Worm (Caenorhabditis elegans): ENCODE results near the gene T05D4.2.

Gene T05D4.2

DNA sequence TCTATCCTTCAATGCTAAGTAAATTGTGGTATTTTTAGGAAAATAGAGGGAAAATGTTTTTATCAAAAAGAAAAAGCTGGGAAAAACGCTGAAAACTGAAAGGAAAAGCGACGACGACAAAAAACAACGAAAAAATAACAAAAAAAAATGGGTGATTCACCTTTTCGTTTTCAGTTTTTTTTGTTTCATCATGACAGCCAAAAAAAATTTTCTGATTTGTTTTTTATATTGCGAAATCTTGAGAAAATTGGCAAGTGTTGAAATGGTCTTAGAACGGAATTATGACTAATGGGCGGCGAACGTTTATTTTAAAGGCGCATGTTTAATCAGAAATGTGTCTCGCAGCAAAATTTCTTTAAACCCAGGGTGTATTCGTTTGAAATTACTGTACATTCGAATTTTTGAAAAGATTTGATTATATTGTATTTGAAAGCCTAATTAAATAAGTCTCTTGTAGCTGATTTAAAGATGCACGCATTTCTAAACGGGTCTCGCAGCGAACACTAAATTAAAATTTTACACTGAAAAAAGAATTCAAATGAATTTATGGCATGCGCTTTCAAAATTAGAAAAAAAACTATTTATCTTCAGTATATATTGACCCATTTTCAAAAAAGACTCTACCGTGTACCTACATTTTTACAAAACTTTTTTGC, 27.0 kb downstream of the T05D4.2 start:
- TF ChIP-seq nhr-6 (tag; optimal IDR thresholded peaks at IDR 0.05) (no peak), nhr-11 (tag; optimal IDR thresholded peaks at IDR 0.05) (no peak), gmeb-1 (tag; optimal IDR thresholded peaks at IDR 0.05) (no peak)

DNA sequence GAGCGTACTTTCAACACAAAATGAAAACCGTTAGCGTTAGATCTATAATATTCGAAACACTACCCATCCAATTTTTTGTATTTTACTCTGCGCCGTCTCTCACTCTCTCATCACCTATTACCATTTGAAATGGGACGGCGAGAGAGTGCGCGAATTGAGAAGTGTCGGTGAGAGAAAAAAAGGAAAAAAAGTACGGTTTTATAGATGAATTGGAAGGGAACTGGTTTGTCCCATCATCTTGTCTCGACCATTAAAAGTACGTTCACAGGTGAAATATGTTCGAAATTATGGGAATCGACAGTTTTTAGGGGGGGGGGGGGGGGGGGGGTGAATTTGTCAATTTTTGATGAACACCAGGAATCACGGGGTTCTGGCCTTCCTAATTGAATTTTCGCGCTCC, 28.2 kb downstream of the T05D4.2 start:
- peak; percentile 7 for TF ChIP-seq egl-27 (tag; optimal IDR thresholded peaks at IDR 0.05)
- peak; percentile 14 for TF ChIP-seq sma-9 (GFP tag; optimal IDR thresholded peaks at IDR 0.05)
- no peak for TF ChIP-seq sma-9 (tag; optimal IDR thresholded peaks at IDR 0.05)
- no peak for TF ChIP-seq mdl-1 (tag; optimal IDR thresholded peaks at IDR 0.05)
- TF ChIP-seq ztf-1 (GFP tag; conservative IDR thresholded peaks at IDR 0.05), result no peak
- TF ChIP-seq nhr-25 (tag; optimal IDR thresholded peaks at IDR 0.05), result peak; percentile 62
- peak; percentile 12 for TF ChIP-seq nhr-6 (tag; optimal IDR thresholded peaks at IDR 0.05)
- peak; percentile 11 for TF ChIP-seq blmp-1 (tag; optimal IDR thresholded peaks at IDR 0.05; ENCODE audit: insufficient read depth)
- no peak for TF ChIP-seq unc-39 (tag; optimal IDR thresholded peaks at IDR 0.05)
- TF ChIP-seq F13H6.1 (tag; optimal IDR thresholded peaks at IDR 0.05), result peak; percentile 41
- TF ChIP-seq ceh-16 (tag; optimal IDR thresholded peaks at IDR 0.05), result no peak
- no peak for TF ChIP-seq fos-1 (tag; optimal IDR thresholded peaks at IDR 0.05)
- TF ChIP-seq crh-2 (tag; optimal IDR thresholded peaks at IDR 0.05), result peak; percentile 20
- TF ChIP-seq ztf-11 (tag; optimal IDR thresholded peaks at IDR 0.05), result no peak
- no peak for TF ChIP-seq nhr-129 (tag; optimal IDR thresholded peaks at IDR 0.05)

DNA sequence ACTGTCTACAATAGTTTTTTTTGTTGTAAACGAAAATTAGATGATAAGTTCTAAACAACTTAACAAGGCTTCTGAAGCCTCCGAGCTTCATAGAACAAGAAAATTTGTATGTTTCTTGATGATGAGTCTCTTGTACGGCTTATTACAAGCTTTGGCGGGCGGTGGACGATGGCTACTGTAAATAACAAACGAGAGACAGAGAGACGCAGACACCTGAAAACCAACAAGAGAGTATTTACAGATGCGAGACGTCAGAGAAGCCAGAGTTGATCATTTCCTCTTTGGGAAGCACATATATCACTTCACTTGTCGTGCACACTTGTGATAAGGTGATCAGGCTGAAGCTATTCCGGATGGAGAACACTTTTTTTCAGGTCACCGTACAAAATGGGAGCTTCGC, 32.0 kb downstream of the T05D4.2 start:
- TF ChIP-seq ama-1 (optimal IDR thresholded peaks at IDR 0.05) (no peak), nhr-12 (tag; optimal IDR thresholded peaks at IDR 0.05) (no peak), nhr-77 (tag; optimal IDR thresholded peaks at IDR 0.05) (no peak), nhr-129 (tag; optimal IDR thresholded peaks at IDR 0.05) (no peak), nhr-21 (tag; optimal IDR thresholded peaks at IDR 0.05) (no peak), fos-1 (tag; optimal IDR thresholded peaks at IDR 0.05) (no peak), C34F6.9 (tag; optimal IDR thresholded peaks at IDR 0.05) (no peak), egl-27 (tag; optimal IDR thresholded peaks at IDR 0.05) (no peak)

DNA sequence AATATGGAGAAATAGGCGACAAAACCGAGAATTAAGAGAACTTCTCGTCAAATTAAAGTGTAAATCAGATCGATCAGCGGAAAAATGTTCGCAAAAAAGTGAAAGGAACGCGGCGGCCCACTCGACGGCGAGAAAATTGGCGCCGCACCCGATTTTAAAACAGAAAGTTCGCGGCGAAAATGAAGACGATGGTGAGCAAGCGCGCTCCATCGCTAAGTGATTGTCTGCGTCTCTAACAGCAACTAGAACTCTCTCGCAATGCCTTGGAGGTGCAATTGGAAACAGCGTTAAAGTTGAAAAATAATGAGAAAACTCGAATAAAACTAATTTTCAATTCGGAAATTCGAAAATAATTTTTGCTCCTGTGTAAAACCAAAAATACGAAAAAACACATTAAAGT, 32.9 kb downstream of the T05D4.2 start:
- TF ChIP-seq gmeb-1 (tag; optimal IDR thresholded peaks at IDR 0.05), result peak; percentile 75
- TF ChIP-seq lin-11 (tag; optimal IDR thresholded peaks at IDR 0.05), result peak; percentile 71
- peak; percentile 3 for TF ChIP-seq mab-5 (tag; optimal IDR thresholded peaks at IDR 0.05)
- TF ChIP-seq blmp-1 (tag; optimal IDR thresholded peaks at IDR 0.05; ENCODE audit: insufficient read depth), result peak; percentile 96
- peak; percentile 80 for TF ChIP-seq unc-55 (GFP tag; optimal IDR thresholded peaks at IDR 0.05)
- TF ChIP-seq C34F6.9 (tag; optimal IDR thresholded peaks at IDR 0.05), result peak; percentile 53
- TF ChIP-seq nhr-25 (tag; optimal IDR thresholded peaks at IDR 0.05), result peak; percentile 70
- TF ChIP-seq ama-1 (optimal IDR thresholded peaks at IDR 0.05), result no peak
- TF ChIP-seq fos-1 (tag; optimal IDR thresholded peaks at IDR 0.05), result peak; percentile 5
- TF ChIP-seq ceh-16 (tag; optimal IDR thresholded peaks at IDR 0.05), result no peak
- TF ChIP-seq crh-2 (tag; optimal IDR thresholded peaks at IDR 0.05), result peak; percentile 70
- peak; percentile 21 for TF ChIP-seq sem-4 (tag; optimal IDR thresholded peaks at IDR 0.05)
- peak; percentile 60 for TF ChIP-seq nhr-21 (tag; optimal IDR thresholded peaks at IDR 0.05)
- peak; percentile 47 to 77 for TF ChIP-seq lsy-2 (tag; optimal IDR thresholded peaks at IDR 0.05)
- TF ChIP-seq nhr-237 (tag; optimal IDR thresholded peaks at IDR 0.05), result no peak
- TF ChIP-seq F13H6.1 (tag; optimal IDR thresholded peaks at IDR 0.05), result peak; percentile 41
- TF ChIP-seq sma-9 (GFP tag; optimal IDR thresholded peaks at IDR 0.05), result peak; percentile 50
- no peak for TF ChIP-seq sma-9 (tag; optimal IDR thresholded peaks at IDR 0.05)
- TF ChIP-seq nhr-129 (tag; optimal IDR thresholded peaks at IDR 0.05), result peak; percentile 53
- peak; percentile 76 for TF ChIP-seq lin-13 (GFP tag; optimal IDR thresholded peaks at IDR 0.05)
- TF ChIP-seq zag-1 (tag; optimal IDR thresholded peaks at IDR 0.05), result no peak
- TF ChIP-seq ztf-4 (tag; optimal IDR thresholded peaks at IDR 0.05), result no peak

DNA sequence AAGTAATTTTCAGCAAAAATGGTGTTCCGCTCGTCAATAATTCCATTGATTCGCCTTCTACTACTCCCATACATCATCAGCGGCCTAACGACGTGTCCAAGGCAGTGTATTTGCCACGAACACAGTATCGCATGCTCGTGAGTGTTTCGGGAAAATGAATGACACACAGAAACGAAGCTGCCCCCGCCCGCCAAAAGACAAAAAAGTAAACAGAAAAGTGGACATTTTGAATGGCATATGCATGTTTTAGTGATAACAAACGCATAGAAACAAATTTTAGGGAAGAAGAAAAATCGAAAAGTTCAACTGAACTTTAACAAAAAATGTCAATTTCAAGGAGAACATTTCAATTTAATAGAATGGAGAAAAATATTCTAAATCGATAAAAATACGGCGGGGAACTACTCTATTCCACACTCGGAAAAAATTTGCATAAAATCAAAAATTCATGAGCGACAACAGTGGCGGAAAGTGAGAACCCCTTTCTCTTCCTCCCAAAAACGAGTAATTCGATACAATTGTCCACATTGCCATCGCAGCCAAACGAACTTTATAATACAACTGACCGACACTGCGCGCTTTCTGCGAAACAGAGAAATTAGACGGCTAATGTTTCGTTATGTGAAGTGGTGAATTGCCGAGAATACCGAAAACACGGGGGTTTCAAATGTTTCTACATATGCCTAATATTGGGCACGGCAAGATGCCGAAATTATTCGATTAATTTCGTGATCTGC, 34.2 kb downstream of the T05D4.2 start:
- TF ChIP-seq gmeb-1 (tag; optimal IDR thresholded peaks at IDR 0.05) (no peak), fos-1 (tag; optimal IDR thresholded peaks at IDR 0.05) (peak; percentile 74)
